Worm (Caenorhabditis elegans): Measurements from ENCODE around the gene T22F3.2.
"Not testable (repeated sequence)": the region's sequence is repeated elsewhere in the genome, so short reads cannot be mapped to it uniquely, and the experiment has no call there.

T22F3.2 gene

DNA sequence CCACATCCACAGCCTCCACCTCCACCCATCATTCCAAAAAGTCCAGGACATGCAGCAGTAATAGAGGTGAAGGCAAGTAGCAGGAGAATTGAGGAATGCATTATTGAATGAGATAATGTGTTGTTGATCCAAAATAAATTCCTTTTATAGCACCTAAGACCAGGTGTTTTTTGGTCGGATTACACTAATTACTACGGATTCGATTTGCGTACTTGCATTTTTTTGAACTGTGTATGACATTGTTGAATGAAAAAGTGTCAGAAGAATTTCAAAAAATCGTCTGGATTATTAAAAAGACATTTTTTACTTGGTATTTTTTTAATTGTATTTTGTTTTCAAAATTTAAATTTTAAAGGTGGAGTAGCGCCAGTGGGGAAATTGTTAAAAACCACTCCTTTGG, 34.7 kb upstream of the T22F3.2 start, which contains the start of gene grl-28:
Gene grl-28, minus strand, starts transcription at position 101 of the 400 bp plus-strand sequence.
- no peak for TF ChIP-seq ceh-13 (GFP tag; optimal IDR thresholded peaks at IDR 0.05)
- no peak for TF ChIP-seq scrt-1 (GFP tag; IDR thresholded peaks at IDR 0.05)
- TF ChIP-seq ets-7 (tag; optimal IDR thresholded peaks at IDR 0.05), result no peak
- no peak for TF ChIP-seq tbx-11 (GFP tag; IDR thresholded peaks at IDR 0.05)
- TF ChIP-seq hnd-1 (tag; optimal IDR thresholded peaks at IDR 0.05), result no peak
- TF ChIP-seq B0310.2 (tag; optimal IDR thresholded peaks at IDR 0.05), result no peak
- TF ChIP-seq hmbx-1 (tag; optimal IDR thresholded peaks at IDR 0.05), result no peak
- TF ChIP-seq ama-1 (optimal IDR thresholded peaks at IDR 0.05), result no peak
- no peak for TF ChIP-seq tbx-37 (GFP tag; conservative IDR thresholded peaks at IDR 0.05)
- no peak for TF ChIP-seq pes-1 (GFP tag; IDR thresholded peaks at IDR 0.05)
- no peak for TF ChIP-seq sea-1 (GFP tag; conservative IDR thresholded peaks at IDR 0.05)
- TF ChIP-seq F13C5.2 (tag; optimal IDR thresholded peaks at IDR 0.05), result no peak
- no peak for TF ChIP-seq ceh-36 (tag; optimal IDR thresholded peaks at IDR 0.05)
- no peak for TF ChIP-seq aly-1 (tag; optimal IDR thresholded peaks at IDR 0.05)

DNA sequence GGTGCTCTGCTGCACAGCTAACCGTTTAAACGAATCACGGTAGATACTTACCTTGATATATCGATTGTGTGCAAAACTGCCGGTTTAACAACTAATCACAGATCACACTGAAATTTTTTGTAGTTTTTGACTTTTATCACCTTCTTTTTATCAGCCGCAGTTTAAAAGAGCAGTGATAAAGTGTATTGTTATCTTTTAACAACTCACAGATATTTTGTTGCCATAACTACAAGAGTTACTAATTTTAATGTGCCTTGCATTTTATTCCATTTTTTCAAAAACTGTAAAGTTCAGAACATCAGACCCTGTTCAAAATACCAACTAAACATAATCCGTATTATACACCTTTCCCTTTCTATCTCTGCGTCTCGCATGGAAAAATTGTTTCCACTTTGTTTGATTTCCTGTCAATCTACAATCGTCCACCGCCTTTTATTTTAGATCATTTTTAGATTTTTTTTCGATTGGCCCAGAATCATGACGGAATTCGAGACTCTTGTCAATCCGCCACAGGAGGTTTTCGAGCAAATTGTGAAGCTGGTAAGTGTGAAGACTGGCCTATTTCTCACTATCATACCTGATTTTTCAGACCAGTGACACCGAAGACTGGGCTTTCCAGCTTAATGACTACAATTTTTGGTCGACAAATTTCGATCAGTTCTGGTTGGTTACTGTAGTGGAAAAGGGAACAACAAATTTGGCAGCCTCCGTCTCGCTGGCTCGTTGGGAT, 33.5 kb upstream of the T22F3.2 start, which contains the start of gene T24A6.20:
Gene T24A6.20, plus strand, starts transcription at position 395 of the 730 bp plus-strand sequence.
- TF ChIP-seq hnd-1 (tag; optimal IDR thresholded peaks at IDR 0.05) (no peak), F13C5.2 (tag; optimal IDR thresholded peaks at IDR 0.05) (no peak)

DNA sequence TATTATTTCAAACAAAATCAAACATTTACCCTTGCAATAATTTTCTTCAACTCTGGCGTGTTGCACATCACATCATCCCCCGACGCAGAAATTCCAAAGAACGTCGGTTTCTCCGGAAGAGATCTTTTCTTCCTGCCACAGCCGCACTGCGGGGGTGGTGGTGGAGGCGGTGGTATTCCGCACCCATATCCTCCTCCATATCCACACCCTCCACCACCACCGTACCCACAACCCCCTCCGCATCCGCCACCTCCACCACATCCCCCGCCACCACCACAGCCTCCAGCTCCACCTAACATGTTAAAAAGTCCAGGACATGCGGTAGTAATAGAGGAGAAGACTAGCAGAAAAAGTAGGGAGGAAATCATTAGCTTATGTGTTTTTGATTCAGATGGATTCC, 31.6 kb upstream of the T22F3.2 start, which contains the start of gene grl-29:
Gene grl-29, minus strand, starts transcription at position 368 of the 400 bp plus-strand sequence.
- no peak for TF ChIP-seq sea-1 (GFP tag; conservative IDR thresholded peaks at IDR 0.05)
- TF ChIP-seq aly-1 (tag; optimal IDR thresholded peaks at IDR 0.05), result no peak
- TF ChIP-seq tra-4 (tag; optimal IDR thresholded peaks at IDR 0.05), result no peak
- TF ChIP-seq scrt-1 (GFP tag; IDR thresholded peaks at IDR 0.05), result no peak
- no peak for TF ChIP-seq hnd-1 (tag; optimal IDR thresholded peaks at IDR 0.05)
- no peak for TF ChIP-seq ceh-13 (GFP tag; optimal IDR thresholded peaks at IDR 0.05)
- no peak for TF ChIP-seq F13C5.2 (tag; optimal IDR thresholded peaks at IDR 0.05)
- no peak for TF ChIP-seq tbx-37 (GFP tag; conservative IDR thresholded peaks at IDR 0.05)
- no peak for TF ChIP-seq B0310.2 (tag; optimal IDR thresholded peaks at IDR 0.05)
- TF ChIP-seq tbx-11 (GFP tag; IDR thresholded peaks at IDR 0.05), result no peak
- TF ChIP-seq ceh-36 (tag; optimal IDR thresholded peaks at IDR 0.05), result no peak
- no peak for TF ChIP-seq ets-7 (tag; optimal IDR thresholded peaks at IDR 0.05)

- TF ChIP-seq tbx-37 (GFP tag; conservative IDR thresholded peaks at IDR 0.05), result no peak
- no peak for TF ChIP-seq scrt-1 (GFP tag; IDR thresholded peaks at IDR 0.05)
- no peak for TF ChIP-seq tra-4 (tag; optimal IDR thresholded peaks at IDR 0.05)
- no peak for TF ChIP-seq hnd-1 (tag; optimal IDR thresholded peaks at IDR 0.05)
- TF ChIP-seq sea-1 (GFP tag; conservative IDR thresholded peaks at IDR 0.05), result no peak
- TF ChIP-seq pes-1 (GFP tag; IDR thresholded peaks at IDR 0.05), result no peak
- no peak for TF ChIP-seq ceh-13 (GFP tag; optimal IDR thresholded peaks at IDR 0.05)
- TF ChIP-seq F13C5.2 (tag; optimal IDR thresholded peaks at IDR 0.05), result no peak
- no peak for TF ChIP-seq hmbx-1 (tag; optimal IDR thresholded peaks at IDR 0.05)
- no peak for TF ChIP-seq aly-1 (tag; optimal IDR thresholded peaks at IDR 0.05)
- no peak for TF ChIP-seq tbx-11 (GFP tag; IDR thresholded peaks at IDR 0.05)
- TF ChIP-seq flt-1 (GFP tag; IDR thresholded peaks at IDR 0.05), result no peak
- no peak for TF ChIP-seq ceh-36 (tag; optimal IDR thresholded peaks at IDR 0.05)
- no peak for TF ChIP-seq ama-1 (optimal IDR thresholded peaks at IDR 0.05)
- TF ChIP-seq ets-7 (tag; optimal IDR thresholded peaks at IDR 0.05), result no peak
- TF ChIP-seq hmg-4 (GFP tag; optimal IDR thresholded peaks at IDR 0.05), result no peak
- TF ChIP-seq B0310.2 (tag; optimal IDR thresholded peaks at IDR 0.05), result no peak
These were observed 30.5 kb upstream of the T22F3.2 start, which contains the start of gene grl-30 for ce11 chrV:3555986-3556385. Gene grl-30 (plus strand): TSS chrV:3556286.

DNA sequence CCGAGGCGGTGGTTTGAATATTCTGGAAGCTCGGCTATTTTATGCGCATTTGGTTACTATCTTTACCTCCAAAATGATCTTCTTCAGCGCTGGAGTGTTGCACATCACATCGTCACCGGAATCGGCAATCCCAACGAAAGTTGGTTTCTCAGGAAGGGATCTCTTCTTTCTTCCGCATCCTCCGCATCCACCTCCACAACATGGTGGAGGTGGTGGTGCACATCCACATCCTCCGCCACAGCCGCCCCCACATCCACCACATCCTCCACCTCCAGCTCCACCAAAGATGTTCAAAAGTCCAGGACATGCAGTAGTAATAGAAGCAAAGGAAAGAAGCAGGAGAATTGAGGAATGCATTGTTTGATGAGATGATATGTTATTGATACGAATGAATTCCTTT, 29.0 kb upstream of the T22F3.2 start, which contains the start of gene grl-31:
Gene grl-31, minus strand, starts transcription at position 357 of the 400 bp plus-strand sequence.
- no peak for TF ChIP-seq hmbx-1 (tag; optimal IDR thresholded peaks at IDR 0.05)
- no peak for TF ChIP-seq pes-1 (GFP tag; IDR thresholded peaks at IDR 0.05)
- no peak for TF ChIP-seq ets-7 (tag; optimal IDR thresholded peaks at IDR 0.05)
- TF ChIP-seq aly-1 (tag; optimal IDR thresholded peaks at IDR 0.05), result no peak
- TF ChIP-seq sea-1 (GFP tag; conservative IDR thresholded peaks at IDR 0.05), result no peak
- TF ChIP-seq F13C5.2 (tag; optimal IDR thresholded peaks at IDR 0.05), result no peak

ce11 chrV:3558744-3559143, 27.7 kb upstream of the T22F3.2 start, which contains the start of gene T24A6.1:
Gene T24A6.1 (plus strand): TSS chrV:3559044.
- not testable (repeated sequence) for TF ChIP-seq tbx-11 (GFP tag; IDR thresholded peaks at IDR 0.05); F13C5.2 (tag; optimal IDR thresholded peaks at IDR 0.05); B0310.2 (tag; optimal IDR thresholded peaks at IDR 0.05)

- not testable (repeated sequence) for TF ChIP-seq tra-4 (tag; optimal IDR thresholded peaks at IDR 0.05); hnd-1 (tag; optimal IDR thresholded peaks at IDR 0.05); hmg-4 (GFP tag; optimal IDR thresholded peaks at IDR 0.05)
These were observed 23.6 kb upstream of the T22F3.2 start, which contains the start of gene T24A6.16 for ce11 chrV:3562824-3563223. Gene T24A6.16 (minus strand): TSS chrV:3562924.

DNA sequence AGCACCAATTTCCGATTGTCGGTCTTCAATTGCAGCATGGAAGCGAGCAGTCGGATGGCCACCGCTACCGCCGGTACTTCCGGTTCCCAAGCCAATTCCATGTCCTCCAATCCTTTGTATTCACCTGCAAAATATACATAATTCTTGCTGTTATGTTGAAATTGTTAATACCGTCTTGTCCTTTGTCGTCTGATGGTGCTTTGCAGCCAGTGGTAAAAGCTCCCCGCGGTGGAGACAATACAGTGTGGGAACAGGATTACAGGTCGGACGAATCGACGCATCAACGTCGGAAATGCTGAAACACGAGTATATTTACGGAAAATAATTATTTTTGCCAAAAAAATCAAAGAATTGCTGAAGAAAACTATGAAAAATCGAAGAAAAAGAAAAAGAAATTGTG, 22.1 kb upstream of the T22F3.2 start, which contains the start of gene T24A6.17:
Gene T24A6.17, minus strand, starts transcription at position 101 of the 400 bp plus-strand sequence.
- TF ChIP-seq tbx-37 (GFP tag; conservative IDR thresholded peaks at IDR 0.05); F13C5.2 (tag; optimal IDR thresholded peaks at IDR 0.05); B0310.2 (tag; optimal IDR thresholded peaks at IDR 0.05): not testable (repeated sequence)
